Worm (Caenorhabditis elegans): ENCODE data around the gene C44C1.6.
A peak's percentile ranks its signal among the peaks of the same experiment; 100 is the strongest.

The C44C1.6 gene

ce11 chrX:970072-970471 is at the start of gene C44C1.6:
Gene C44C1.6 (minus strand): TSS chrX:970270.
- TF ChIP-seq isw-1 (GFP tag; IDR thresholded peaks at IDR 0.05) (no peak), sup-37 (GFP tag; optimal IDR thresholded peaks at IDR 0.05) (no peak), unc-98 (GFP tag; IDR thresholded peaks at IDR 0.05) (no peak), pag-3 (tag; optimal IDR thresholded peaks at IDR 0.05; ENCODE audit: borderline replicate concordance, insufficient read depth) (no peak), lin-13 (GFP tag; optimal IDR thresholded peaks at IDR 0.05) (no peak), ets-5 (GFP tag; IDR thresholded peaks at IDR 0.05) (no peak), nhr-28 (tag; optimal IDR thresholded peaks at IDR 0.05) (no peak), lir-3 (tag; optimal IDR thresholded peaks at IDR 0.05; ENCODE audit: poor library complexity) (no peak), mef-2 (tag; optimal IDR thresholded peaks at IDR 0.05) (no peak), ceh-90 (tag; optimal IDR thresholded peaks at IDR 0.05) (no peak), ceh-63 (GFP tag; optimal IDR thresholded peaks at IDR 0.05) (no peak), unc-130 (tag; optimal IDR thresholded peaks at IDR 0.05) (peak; percentile 79), blmp-1 (tag; optimal IDR thresholded peaks at IDR 0.05) (peak; percentile 63), lin-15B (tag; optimal IDR thresholded peaks at IDR 0.05) (no peak), sptf-1 (tag; optimal IDR thresholded peaks at IDR 0.05) (no peak), efl-1 (optimal IDR thresholded peaks at IDR 0.05) (no peak), efl-1 (GFP tag; optimal IDR thresholded peaks at IDR 0.05 in 1 of 2) (no peak), nhr-77 (tag; optimal IDR thresholded peaks at IDR 0.05) (no peak), lsy-2 (tag; optimal IDR thresholded peaks at IDR 0.05) (peak in 1 of 2 experiments; percentile 5), pax-3 (tag; optimal IDR thresholded peaks at IDR 0.05) (no peak), fkh-8 (tag; optimal IDR thresholded peaks at IDR 0.05) (no peak), nhr-85 (tag) (peak; percentile 47), nhr-47 (tag; optimal IDR thresholded peaks at IDR 0.05) (no peak), C16A3.4 (tag; optimal IDR thresholded peaks at IDR 0.05) (no peak), snu-23 (GFP tag; optimal IDR thresholded peaks at IDR 0.05) (peak; percentile 29), nhr-90 (tag; optimal IDR thresholded peaks at IDR 0.05; ENCODE audit: poor library complexity) (no peak), grh-1 (GFP tag; IDR thresholded peaks at IDR 0.05) (no peak), F16B12.6 (tag; optimal IDR thresholded peaks at IDR 0.05) (no peak), dpl-1 (GFP tag; optimal IDR thresholded peaks at IDR 0.05) (no peak), mab-9 (GFP tag; IDR thresholded peaks at IDR 0.05) (no peak), fkh-10 (GFP tag; optimal IDR thresholded peaks at IDR 0.05) (no peak), C04F5.9 (tag; optimal IDR thresholded peaks at IDR 0.05) (no peak), mdl-1 (tag; optimal IDR thresholded peaks at IDR 0.05) (no peak), unc-86 (tag; optimal IDR thresholded peaks at IDR 0.05) (no peak), elt-3 (tag; optimal IDR thresholded peaks at IDR 0.05) (peak in 1 of 6 experiments; percentile 88), ceh-88 (GFP tag; IDR thresholded peaks at IDR 0.05) (no peak), aly-2 (tag; optimal IDR thresholded peaks at IDR 0.05) (no peak), nhr-12 (tag; optimal IDR thresholded peaks at IDR 0.05) (no peak), mep-1 (tag; optimal IDR thresholded peaks at IDR 0.05) (no peak), zag-1 (tag; optimal IDR thresholded peaks at IDR 0.05) (no peak), snpc-4 (tag; optimal IDR thresholded peaks at IDR 0.05) (no peak), hlh-17 (GFP tag; optimal IDR thresholded peaks at IDR 0.05; ENCODE audit: borderline replicate concordance) (no peak), efl-3 (GFP tag; optimal IDR thresholded peaks at IDR 0.05) (no peak), xbp-1 (tag; optimal IDR thresholded peaks at IDR 0.05) (no peak), ama-1 (optimal IDR thresholded peaks at IDR 0.05) (no peak), unc-62 (GFP tag; optimal IDR thresholded peaks at IDR 0.05) (no peak), lin-35 (GFP tag; optimal IDR thresholded peaks at IDR 0.05) (peak in 1 of 2 experiments; percentile 35), ceh-82 (tag; optimal IDR thresholded peaks at IDR 0.05) (no peak), unc-30 (tag; optimal IDR thresholded peaks at IDR 0.05) (no peak)
